Worm (Caenorhabditis elegans) whole organism, early embryonic: Measurements from ENCODE around the gene T04C12.33.

Experiments used
- B0310.2 ChIP-seq: sonication (generic microtip); optimal IDR thresholded peaks from 2 replicates; lab custom pipeline; 2016; ENCODE audit warnings: mild to moderate bottlenecking, missing genetic modification characterization, missing compliant biosample characterization
- F13C5.2 ChIP-seq: sonication (generic microtip); optimal IDR thresholded peaks from 2 replicates; lab custom pipeline; 2017; ENCODE audit warnings: mild to moderate bottlenecking, missing genetic modification characterization, inconsistent platforms, missing compliant biosample characterization
- aly-1 ChIP-seq: sonication (generic microtip); optimal IDR thresholded peaks from 2 replicates; lab custom pipeline; 2016; ENCODE audit warnings: missing genetic modification characterization, missing compliant biosample characterization
- ama-1 ChIP-seq: fragments of 150-350 bp; optimal IDR thresholded peaks from 2 replicates; lab custom pipeline; 2014
- ceh-13 ChIP-seq: fragments of 200-800 bp; sonication (Bioruptor generic); optimal IDR thresholded peaks from 2 replicates; lab custom pipeline; 2018; ENCODE audit warnings: mild to moderate bottlenecking, missing genetic modification characterization, missing compliant biosample characterization
- ceh-36 ChIP-seq: sonication (generic microtip); optimal IDR thresholded peaks from 2 replicates; lab custom pipeline; 2016; ENCODE audit warnings: missing genetic modification characterization, inconsistent platforms, missing compliant biosample characterization
- ets-7 ChIP-seq: sonication (generic microtip); optimal IDR thresholded peaks from 2 replicates; lab custom pipeline; 2016; ENCODE audit warnings: missing genotype, missing genetic modification characterization, missing compliant biosample characterization
- flt-1 ChIP-seq: fragments of 200-800 bp; sonication (Bioruptor generic); IDR thresholded peaks from 2 replicates; pipeline ENCODE4 v1.3.6; 2022; ENCODE audit warnings: missing genetic modification characterization, missing compliant biosample characterization
- hmbx-1 ChIP-seq: sonication (generic microtip); optimal IDR thresholded peaks from 2 replicates; lab custom pipeline; 2016; ENCODE audit warnings: mild to moderate bottlenecking, missing genetic modification characterization, missing compliant biosample characterization
- hmg-4 ChIP-seq: fragments of 200-800 bp; sonication (Bioruptor generic); optimal IDR thresholded peaks from 2 replicates; lab custom pipeline; 2018; ENCODE audit warnings: mild to moderate bottlenecking, missing genetic modification characterization, missing compliant biosample characterization
- hnd-1 ChIP-seq: sonication (generic microtip); optimal IDR thresholded peaks from 2 replicates; lab custom pipeline; 2016; ENCODE audit warnings: missing genetic modification characterization, missing compliant biosample characterization
- pes-1 ChIP-seq: fragments of 200-800 bp; sonication (Bioruptor generic); IDR thresholded peaks from 2 replicates; pipeline ENCODE4 v1.3.6; 2022; ENCODE audit warnings: missing genetic modification reagents, missing genetic modification characterization, missing compliant biosample characterization
- scrt-1 ChIP-seq: fragments of 200-800 bp; sonication (Bioruptor generic); IDR thresholded peaks from 2 replicates; pipeline ENCODE4 v1.3.6; 2022; ENCODE audit warnings: missing genetic modification characterization, missing compliant biosample characterization
- sea-1 ChIP-seq: fragments of 200-800 bp; sonication (Bioruptor generic); conservative IDR thresholded peaks from 2 replicates; pipeline ENCODE4 v1.3.6; 2022; ENCODE audit warnings: missing genetic modification characterization, missing compliant biosample characterization
- tbx-11 ChIP-seq: fragments of 200-800 bp; sonication (Bioruptor generic); IDR thresholded peaks from 2 replicates; pipeline ENCODE4 v1.3.6; 2022; ENCODE audit warnings: missing genetic modification characterization, missing compliant biosample characterization
- tbx-37 ChIP-seq: fragments of 200-800 bp; sonication (Bioruptor generic); conservative IDR thresholded peaks from 2 replicates; pipeline ENCODE4 v1.3.6; 2022; ENCODE audit warnings: missing genetic modification reagents, missing genetic modification characterization, missing compliant biosample characterization
- tra-4 ChIP-seq: sonication (generic microtip); optimal IDR thresholded peaks from 2 replicates; lab custom pipeline; 2017; ENCODE audit warnings: missing genetic modification characterization, missing compliant biosample characterization

The T04C12.33 gene

ce11 chrV:11060239-11060984, 8.4 kb downstream of the T04C12.33 start, which contains the start of gene T04C12.11:
T04C12.11 (minus strand) TSS chrV:11060289.
- TF ChIP-seq scrt-1 (no peak), hmg-4 (no peak), flt-1 (no peak), sea-1 (no peak), tra-4 (tag; lab: Kevin White, UChicago) (no peak), pes-1 (GFP tag; lab: Robert Waterston, UW) (no peak), ceh-13 (GFP tag; lab: Kevin White, UChicago) (no peak), aly-1 (tag; lab: Kevin White, UChicago) (no peak), ets-7 (tag; lab: Kevin White, UChicago) (no peak), ama-1 (lab: Kevin White, UChicago) (no peak), hmbx-1 (no peak), B0310.2 (tag; lab: Kevin White, UChicago) (no peak), tbx-11 (GFP tag; lab: Robert Waterston, UW) (no peak), F13C5.2 (no peak), hnd-1 (no peak), ceh-36 (tag; lab: Kevin White, UChicago) (no peak), tbx-37 (GFP tag; lab: Robert Waterston, UW) (no peak)

- TF ChIP-seq flt-1 (no peak), aly-1 (tag; lab: Kevin White, UChicago) (no peak), hmbx-1 (no peak), tbx-37 (GFP tag; lab: Robert Waterston, UW) (no peak), pes-1 (GFP tag; lab: Robert Waterston, UW) (no peak)
Observed at ce11 chrV:11061887-11062286, 9.9 kb downstream of the T04C12.33 start.

- no peak for TF ChIP-seq sea-1
- no peak for TF ChIP-seq ceh-36 (tag; lab: Kevin White, UChicago)
- no peak for TF ChIP-seq scrt-1
- TF ChIP-seq ama-1 (lab: Kevin White, UChicago) = no peak
- TF ChIP-seq tra-4 (tag; lab: Kevin White, UChicago) = no peak
- TF ChIP-seq pes-1 (GFP tag; lab: Robert Waterston, UW) = no peak
- TF ChIP-seq ets-7 (tag; lab: Kevin White, UChicago) = no peak
Observed at ce11 chrV:11063115-11063514, 11.1 kb downstream of the T04C12.33 start, which contains the start of gene T04C12.9. T04C12.9 (minus strand) TSS chrV:11063215.

ce11 chrV:11065513-11065912, 13.5 kb downstream of the T04C12.33 start, which contains the start of gene nlp-80:
nlp-80 (minus strand) TSS chrV:11065613.
- TF ChIP-seq B0310.2 (tag; lab: Kevin White, UChicago) (no peak), flt-1 (no peak), F13C5.2 (no peak), hnd-1 (no peak), hmbx-1 (no peak), ets-7 (tag; lab: Kevin White, UChicago) (no peak), aly-1 (tag; lab: Kevin White, UChicago) (no peak), ceh-36 (tag; lab: Kevin White, UChicago) (no peak)

ce11 chrV:11069277-11069676, 17.3 kb downstream of the T04C12.33 start, which contains the start of gene T04C12.8:
T04C12.8 (minus strand) TSS chrV:11069358.
- TF ChIP-seq F13C5.2 (no peak), ceh-36 (tag; lab: Kevin White, UChicago) (no peak), tbx-37 (GFP tag; lab: Robert Waterston, UW) (no peak), pes-1 (GFP tag; lab: Robert Waterston, UW) (no peak), ets-7 (tag; lab: Kevin White, UChicago) (no peak), scrt-1 (no peak), hnd-1 (no peak), B0310.2 (tag; lab: Kevin White, UChicago) (no peak), hmg-4 (no peak), aly-1 (tag; lab: Kevin White, UChicago) (no peak), ama-1 (lab: Kevin White, UChicago) (no peak)

ce11 chrV:11070388-11070787, 18.4 kb downstream of the T04C12.33 start:
- TF ChIP-seq flt-1 = no peak
- TF ChIP-seq hmbx-1 = no peak
- TF ChIP-seq tra-4 (tag; lab: Kevin White, UChicago) = no peak

ce11 chrV:11071453-11071852, 19.4 kb downstream of the T04C12.33 start:
- TF ChIP-seq hmbx-1 (no peak), F13C5.2 (no peak), ets-7 (tag; lab: Kevin White, UChicago) (no peak), tbx-11 (GFP tag; lab: Robert Waterston, UW) (no peak), ceh-13 (GFP tag; lab: Kevin White, UChicago) (no peak), hmg-4 (no peak), scrt-1 (no peak), B0310.2 (tag; lab: Kevin White, UChicago) (no peak), sea-1 (no peak), hnd-1 (no peak), tbx-37 (GFP tag; lab: Robert Waterston, UW) (no peak), tra-4 (tag; lab: Kevin White, UChicago) (no peak), ceh-36 (tag; lab: Kevin White, UChicago) (no peak), ama-1 (lab: Kevin White, UChicago) (no peak), aly-1 (tag; lab: Kevin White, UChicago) (no peak), pes-1 (GFP tag; lab: Robert Waterston, UW) (no peak), flt-1 (no peak)

ce11 chrV:11073354-11073753, 21.3 kb downstream of the T04C12.33 start:
- TF ChIP-seq F13C5.2 = no peak
- TF ChIP-seq flt-1 = no peak
- no peak for TF ChIP-seq hnd-1
- TF ChIP-seq tbx-11 (GFP tag; lab: Robert Waterston, UW) = no peak
- TF ChIP-seq hmbx-1 = no peak
- TF ChIP-seq aly-1 (tag; lab: Kevin White, UChicago) = no peak
- no peak for TF ChIP-seq scrt-1
- no peak for TF ChIP-seq ama-1 (lab: Kevin White, UChicago)
- no peak for TF ChIP-seq pes-1 (GFP tag; lab: Robert Waterston, UW)
- TF ChIP-seq ceh-36 (tag; lab: Kevin White, UChicago) = no peak
- TF ChIP-seq tra-4 (tag; lab: Kevin White, UChicago) = no peak
- no peak for TF ChIP-seq hmg-4
- no peak for TF ChIP-seq sea-1
- TF ChIP-seq ets-7 (tag; lab: Kevin White, UChicago) = no peak
- no peak for TF ChIP-seq B0310.2 (tag; lab: Kevin White, UChicago)
